Worm (Caenorhabditis elegans): ENCODE data around the gene F45G2.9.
A peak's percentile ranks its signal among the peaks of the same experiment; 100 is the strongest.

The F45G2.9 gene

ce11 chrIII:13436843-13437242 is at the start of gene F45G2.9:
F45G2.9 (minus strand) TSS chrIII:13436943.
- TF ChIP-seq dmd-4 (tag; optimal IDR thresholded peaks at IDR 0.05; ENCODE audit: borderline replicate concordance) (no peak), ceh-45 (GFP tag; IDR thresholded peaks at IDR 0.05) (no peak), ceh-34 (tag; optimal IDR thresholded peaks at IDR 0.05) (no peak), ceh-9 (tag; optimal IDR thresholded peaks at IDR 0.05) (no peak), ref-2 (tag; optimal IDR thresholded peaks at IDR 0.05) (no peak), pqm-1 (tag; optimal IDR thresholded peaks at IDR 0.05) (no peak), che-1 (tag; optimal IDR thresholded peaks at IDR 0.05) (no peak), ceh-19 (GFP tag; optimal IDR thresholded peaks at IDR 0.05) (no peak), K02D7.2 (tag; optimal IDR thresholded peaks at IDR 0.05) (no peak), hlh-30 (tag; optimal IDR thresholded peaks at IDR 0.05; ENCODE audit: insufficient read depth) (no peak), pros-1 (tag; optimal IDR thresholded peaks at IDR 0.05) (no peak), unc-42 (tag; optimal IDR thresholded peaks at IDR 0.05) (no peak), mec-3 (tag; optimal IDR thresholded peaks at IDR 0.05; ENCODE audit: borderline replicate concordance) (no peak), npax-4 (tag; optimal IDR thresholded peaks at IDR 0.05) (no peak)

- TF ChIP-seq hlh-8 (tag; optimal IDR thresholded peaks at IDR 0.05) (no peak), nhr-11 (tag; optimal IDR thresholded peaks at IDR 0.05) (no peak), fax-1 (tag; optimal IDR thresholded peaks at IDR 0.05) (no peak), ceh-2 (tag; optimal IDR thresholded peaks at IDR 0.05) (no peak), npax-4 (tag; optimal IDR thresholded peaks at IDR 0.05) (no peak), tbx-2 (tag; optimal IDR thresholded peaks at IDR 0.05) (no peak), ceh-9 (tag; optimal IDR thresholded peaks at IDR 0.05) (no peak), zip-5 (tag; optimal IDR thresholded peaks at IDR 0.05) (no peak), madf-2 (tag; optimal IDR thresholded peaks at IDR 0.05) (no peak), ceh-45 (GFP tag; IDR thresholded peaks at IDR 0.05) (no peak), K02D7.2 (tag; optimal IDR thresholded peaks at IDR 0.05) (no peak), sox-2 (GFP tag; IDR thresholded peaks at IDR 0.05) (no peak)
These were observed 47.3 kb upstream of the F45G2.9 start, which contains the start of gene acc-4 for ce11 chrIII:13484024-13484423. acc-4 (minus strand) TSS chrIII:13484124.

ce11 chrIII:13476682-13477081 is 39.9 kb upstream of the F45G2.9 start, which contains the start of gene T27E9.6:
T27E9.6 (minus strand) TSS chrIII:13476782.
- no peak for TF ChIP-seq nhr-232 (tag; optimal IDR thresholded peaks at IDR 0.05)
- no peak for TF ChIP-seq hlh-13 (GFP tag; optimal IDR thresholded peaks at IDR 0.05)
- no peak for TF ChIP-seq pha-4 (tag; optimal IDR thresholded peaks at IDR 0.05)
- no peak for TF ChIP-seq ceh-22 (tag; optimal IDR thresholded peaks at IDR 0.05)
- TF ChIP-seq ceh-34 (tag; optimal IDR thresholded peaks at IDR 0.05), result no peak
- TF ChIP-seq dmd-4 (tag; optimal IDR thresholded peaks at IDR 0.05; ENCODE audit: borderline replicate concordance), result no peak
- no peak for TF ChIP-seq zip-5 (tag; optimal IDR thresholded peaks at IDR 0.05)
- TF ChIP-seq C38D4.7 (GFP tag; optimal IDR thresholded peaks at IDR 0.05), result no peak
- TF ChIP-seq ceh-9 (tag; optimal IDR thresholded peaks at IDR 0.05), result no peak
- TF ChIP-seq fax-1 (tag; optimal IDR thresholded peaks at IDR 0.05), result no peak
- TF ChIP-seq hlh-6 (tag; optimal IDR thresholded peaks at IDR 0.05), result no peak
- no peak for TF ChIP-seq lin-11 (tag; optimal IDR thresholded peaks at IDR 0.05)
- no peak for TF ChIP-seq odd-2 (tag; optimal IDR thresholded peaks at IDR 0.05)
- no peak for TF ChIP-seq ahr-1 (tag; optimal IDR thresholded peaks at IDR 0.05)
- TF ChIP-seq unc-3 (GFP tag; conservative IDR thresholded peaks at IDR 0.05), result no peak
- no peak for TF ChIP-seq unc-3 (tag; optimal IDR thresholded peaks at IDR 0.05)

- no peak for TF ChIP-seq ceh-18 (tag; optimal IDR thresholded peaks at IDR 0.05)
- TF ChIP-seq ceh-24 (tag; optimal IDR thresholded peaks at IDR 0.05), result no peak
- no peak for TF ChIP-seq ceh-48 (tag; optimal IDR thresholded peaks at IDR 0.05)
- no peak for TF ChIP-seq K02D7.2 (tag; optimal IDR thresholded peaks at IDR 0.05)
- no peak for TF ChIP-seq pha-4 (tag; optimal IDR thresholded peaks at IDR 0.05)
- TF ChIP-seq Y22D7AL.16 (tag; optimal IDR thresholded peaks at IDR 0.05), result no peak
- TF ChIP-seq ztf-16 (tag; optimal IDR thresholded peaks at IDR 0.05), result no peak
- TF ChIP-seq ref-2 (tag; optimal IDR thresholded peaks at IDR 0.05), result peak; percentile 47
- no peak for TF ChIP-seq pros-1 (tag; optimal IDR thresholded peaks at IDR 0.05)
- no peak for TF ChIP-seq hlh-13 (GFP tag; optimal IDR thresholded peaks at IDR 0.05)
- peak; percentile 79 for TF ChIP-seq C08G9.2 (tag; optimal IDR thresholded peaks at IDR 0.05)
- TF ChIP-seq sdc-2 (tag; optimal IDR thresholded peaks at IDR 0.05), result no peak
- TF ChIP-seq eyg-1 (tag; optimal IDR thresholded peaks at IDR 0.05), result no peak
- peak; percentile 78 for TF ChIP-seq zip-5 (tag; optimal IDR thresholded peaks at IDR 0.05)
- no peak for TF ChIP-seq pax-1 (tag; optimal IDR thresholded peaks at IDR 0.05)
- no peak for TF ChIP-seq hlh-30 (tag; optimal IDR thresholded peaks at IDR 0.05; ENCODE audit: insufficient read depth)
- TF ChIP-seq unc-86 (tag; optimal IDR thresholded peaks at IDR 0.05), result no peak
- no peak for TF ChIP-seq K09A11.1 (tag; optimal IDR thresholded peaks at IDR 0.05; ENCODE audit: insufficient read depth)
- no peak for TF ChIP-seq pat-9 (tag; optimal IDR thresholded peaks at IDR 0.05)
- no peak for TF ChIP-seq ttx-3 (tag; optimal IDR thresholded peaks at IDR 0.05)
- no peak for TF ChIP-seq nhr-232 (tag; optimal IDR thresholded peaks at IDR 0.05)
- TF ChIP-seq C38D4.7 (GFP tag; optimal IDR thresholded peaks at IDR 0.05), result no peak
- TF ChIP-seq ceh-30 (tag; optimal IDR thresholded peaks at IDR 0.05), result no peak
These were observed 37.7 kb upstream of the F45G2.9 start for ce11 chrIII:13474482-13474881.

Data from whole organism, late embryonic.